Fruit fly (Drosophila melanogaster): Measurements from ENCODE around the gene CG11756.
A peak's percentile ranks its signal among the peaks of the same experiment; 100 is the strongest.

CG11756 gene

dm6 chrX:11326213-11326731 is 21.6 kb upstream of the CG11756 start (continued):
- TF ChIP-seq CG8281 (tag; optimal IDR thresholded peaks at IDR 0.05), result peak; percentile 26
- no peak for TF ChIP-seq unc-4 (GFP tag; IDR thresholded peaks at IDR 0.05; ENCODE audit: partially characterized antibody)
- TF ChIP-seq E2f2 (GFP tag; IDR thresholded peaks at IDR 0.05), result peak; percentile 34; the same call in 1 of the 2 replicates
- peak; percentile 50 for TF ChIP-seq Aef1 (GFP tag; IDR thresholded peaks at IDR 0.05)
- TF ChIP-seq GATAe (GFP tag; conservative IDR thresholded peaks at IDR 0.05), result no peak
- TF ChIP-seq amos (GFP tag; IDR thresholded peaks at IDR 0.05; ENCODE audit: partially characterized antibody), result no peak; the same call in 1 of the 2 replicates
- TF ChIP-seq fd102C (GFP tag; optimal IDR thresholded peaks at IDR 0.05), result no peak
- no peak for TF ChIP-seq mld (GFP tag; IDR thresholded peaks at IDR 0.05; ENCODE audit: partially characterized antibody)
- TF ChIP-seq CG15479 (GFP tag; optimal IDR thresholded peaks at IDR 0.05), result no peak
- no peak for TF ChIP-seq inv (GFP tag; IDR thresholded peaks at IDR 0.05; ENCODE audit: partially characterized antibody)
- no peak for TF ChIP-seq sr (GFP tag; IDR thresholded peaks at IDR 0.05)
- TF ChIP-seq dan (GFP tag; IDR thresholded peaks at IDR 0.05), result no peak
- peak; percentile 29 for TF ChIP-seq btn (GFP tag; optimal IDR thresholded peaks at IDR 0.05)
- TF ChIP-seq Bteb2 (GFP tag; optimal IDR thresholded peaks at IDR 0.05), result peak; percentile 56
- TF ChIP-seq sna (GFP tag; IDR thresholded peaks at IDR 0.05; ENCODE audit: partially characterized antibody), result no peak
- peak; percentile 72 for TF ChIP-seq CG14014 (GFP tag; IDR thresholded peaks at IDR 0.05)
- TF ChIP-seq slou (GFP tag; optimal IDR thresholded peaks at IDR 0.05), result peak; percentile 51
- TF ChIP-seq CG8388 (GFP tag; optimal IDR thresholded peaks at IDR 0.05), result peak; percentile 70
- TF ChIP-seq CkIIα-i1 (GFP tag; IDR thresholded peaks at IDR 0.05), result no peak
- TF ChIP-seq Sox102F (GFP tag; optimal IDR thresholded peaks at IDR 0.05), result peak; percentile 61
- no peak for TF ChIP-seq Lpt (GFP tag; optimal IDR thresholded peaks at IDR 0.05)
- no peak for TF ChIP-seq CG33557 (GFP tag; optimal IDR thresholded peaks at IDR 0.05)
- TF ChIP-seq CG4854 (GFP tag; optimal IDR thresholded peaks at IDR 0.05), result peak; percentile 23
- no peak for TF ChIP-seq CG32767 (GFP tag; IDR thresholded peaks at IDR 0.05)
- TF ChIP-seq br (optimal IDR thresholded peaks at IDR 0.05), result no peak
- peak; percentile 74 for TF ChIP-seq phol (tag; optimal IDR thresholded peaks at IDR 0.05)
- peak; percentile 31; the same call in 1 of the 2 replicates for TF ChIP-seq Ada2b (GFP tag; IDR thresholded peaks at IDR 0.05)
- peak; percentile 68 for TF ChIP-seq Xbp1 (GFP tag; optimal IDR thresholded peaks at IDR 0.05)
- TF ChIP-seq PHDP (tag; optimal IDR thresholded peaks at IDR 0.05), result peak; percentile 78
- TF ChIP-seq sd (tag; optimal IDR thresholded peaks at IDR 0.05), result peak; percentile 79
- no peak for TF ChIP-seq sima (GFP tag; optimal IDR thresholded peaks at IDR 0.05)
- TF ChIP-seq ro (GFP tag; IDR thresholded peaks at IDR 0.05), result 0 out of 2 replicates have a peak, but pooled peaks have one; percentile 14
- TF ChIP-seq CG6254 (GFP tag; optimal IDR thresholded peaks at IDR 0.05), result peak; percentile 60
- 0 out of 2 replicates have a peak, but pooled peaks have one; percentile 19 for TF ChIP-seq klu (GFP tag; IDR thresholded peaks at IDR 0.05)
- no peak for TF ChIP-seq ac (GFP tag; optimal IDR thresholded peaks at IDR 0.05)
- peak; percentile 43 for TF ChIP-seq shn (GFP tag; optimal IDR thresholded peaks at IDR 0.05)
- TF ChIP-seq Hand (GFP tag; optimal IDR thresholded peaks at IDR 0.05), result peak; percentile 35
- TF ChIP-seq CG16813 (GFP tag; IDR thresholded peaks at IDR 0.05; ENCODE audit: partially characterized antibody), result no peak
- peak; percentile 17 for TF ChIP-seq CG14965 (GFP tag; optimal IDR thresholded peaks at IDR 0.05; ENCODE audit: borderline replicate concordance)
- no peak for TF ChIP-seq CG15073 (GFP tag; optimal IDR thresholded peaks at IDR 0.05)
- no peak for TF ChIP-seq nau (GFP tag; optimal IDR thresholded peaks at IDR 0.05)
- TF ChIP-seq eve (GFP tag; optimal IDR thresholded peaks at IDR 0.05), result no peak
- peak; percentile 23 to 64 for TF ChIP-seq chif (GFP tag; optimal IDR thresholded peaks at IDR 0.05)
- peak; percentile 68 for TF ChIP-seq oc (tag; optimal IDR thresholded peaks at IDR 0.05)
- TF ChIP-seq Ssrp (tag; optimal IDR thresholded peaks at IDR 0.05), result peak; percentile 60
- peak; percentile 79 for TF ChIP-seq CG17361 (GFP tag; IDR thresholded peaks at IDR 0.05)
- peak; percentile 53 for TF ChIP-seq mam (GFP tag; optimal IDR thresholded peaks at IDR 0.05)
- TF ChIP-seq Doc2 (GFP tag; IDR thresholded peaks at IDR 0.05), result 0 out of 2 replicates have a peak, but pooled peaks have one; percentile 6
- no peak for TF ChIP-seq ara (GFP tag; IDR thresholded peaks at IDR 0.05)
- peak; percentile 84 for TF ChIP-seq CG2678 (tag; optimal IDR thresholded peaks at IDR 0.05)
